Fruit fly (Drosophila melanogaster): ENCODE results near the gene CG34178.

CG34178 gene

DNA sequence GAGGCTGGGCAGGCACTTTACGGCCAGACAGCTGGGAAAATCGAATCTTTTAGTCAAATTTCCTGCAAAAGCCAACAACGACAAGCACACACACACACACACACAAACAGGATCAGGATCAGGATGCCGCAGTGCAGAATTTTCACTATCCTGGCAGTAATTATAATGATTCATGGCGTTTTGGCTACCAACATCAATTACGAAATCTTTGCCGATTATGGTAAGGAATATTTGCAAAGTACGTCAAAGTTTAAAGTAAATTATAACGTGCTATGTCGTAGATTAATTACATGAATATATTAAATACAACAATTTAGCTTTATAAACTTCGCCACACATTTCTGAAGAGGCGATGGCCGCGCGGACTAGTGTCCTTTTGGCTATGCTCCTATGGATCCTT is at the start of gene CG34178, which contains the start of gene CG34177:
CG34178 (plus strand) TSS at position 301 of the 400 bp plus-strand sequence.
CG34177 (plus strand) TSS at position 301 of the 400 bp plus-strand sequence.
- TF ChIP-seq psq (optimal IDR thresholded peaks at IDR 0.05) (no peak), Myc (optimal IDR thresholded peaks at IDR 0.05) (no peak), Sin3A (optimal IDR thresholded peaks at IDR 0.05) (no peak), insv (optimal IDR thresholded peaks at IDR 0.05) (no peak), h (optimal IDR thresholded peaks at IDR 0.05) (no peak), ttk (optimal IDR thresholded peaks at IDR 0.05) (no peak)

DNA sequence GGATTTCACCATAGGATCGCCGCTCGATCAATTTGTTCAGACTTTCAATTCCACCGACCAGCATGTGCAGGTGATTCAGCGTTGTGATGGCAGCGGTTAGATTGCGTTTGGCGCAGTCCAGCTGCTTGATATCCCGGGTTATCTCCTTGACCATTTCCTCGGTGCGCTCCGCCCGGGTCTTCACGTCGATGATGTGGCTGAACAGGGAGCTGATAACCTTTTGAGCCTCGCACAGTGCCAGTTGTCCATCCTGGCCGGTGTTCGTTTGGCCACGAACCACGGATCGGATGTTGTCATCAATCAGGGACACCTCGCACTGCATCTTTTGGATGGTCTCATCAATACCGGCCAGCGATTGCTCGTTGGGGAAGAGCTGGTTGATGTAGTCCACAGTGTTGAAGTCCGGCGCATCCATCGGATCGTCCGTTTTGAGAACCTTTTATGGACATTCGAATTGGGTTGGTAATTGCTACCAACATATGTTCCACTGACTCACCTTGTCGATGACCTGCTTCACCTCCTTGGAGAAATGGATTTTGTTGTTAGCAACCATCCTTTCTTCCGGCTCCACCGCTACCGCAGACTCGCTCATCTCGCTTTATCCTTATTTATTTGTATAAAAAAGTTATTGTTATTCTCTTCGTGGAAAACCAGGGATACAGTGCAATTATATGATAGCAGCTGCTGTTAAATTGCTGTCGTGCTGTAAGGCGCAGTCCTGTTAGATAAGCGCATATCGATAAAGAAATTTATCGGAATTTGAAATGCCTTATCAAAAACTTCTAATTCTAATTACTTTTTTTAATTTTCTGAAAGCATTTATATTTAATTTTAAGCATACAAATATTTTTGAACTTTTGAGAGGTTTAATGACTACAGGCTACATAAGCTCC is 48.1 kb upstream of the CG34178 start, which contains the start of gene Vps53:
Vps53 (minus strand) TSS at position 676 of the 893 bp plus-strand sequence.
- no peak for TF ChIP-seq Sin3A (optimal IDR thresholded peaks at IDR 0.05)
- TF ChIP-seq psq (optimal IDR thresholded peaks at IDR 0.05), result no peak
- no peak for TF ChIP-seq ttk (optimal IDR thresholded peaks at IDR 0.05)
- no peak for TF ChIP-seq Myc (optimal IDR thresholded peaks at IDR 0.05)
- no peak for TF ChIP-seq h (optimal IDR thresholded peaks at IDR 0.05)
- TF ChIP-seq insv (optimal IDR thresholded peaks at IDR 0.05), result no peak

DNA sequence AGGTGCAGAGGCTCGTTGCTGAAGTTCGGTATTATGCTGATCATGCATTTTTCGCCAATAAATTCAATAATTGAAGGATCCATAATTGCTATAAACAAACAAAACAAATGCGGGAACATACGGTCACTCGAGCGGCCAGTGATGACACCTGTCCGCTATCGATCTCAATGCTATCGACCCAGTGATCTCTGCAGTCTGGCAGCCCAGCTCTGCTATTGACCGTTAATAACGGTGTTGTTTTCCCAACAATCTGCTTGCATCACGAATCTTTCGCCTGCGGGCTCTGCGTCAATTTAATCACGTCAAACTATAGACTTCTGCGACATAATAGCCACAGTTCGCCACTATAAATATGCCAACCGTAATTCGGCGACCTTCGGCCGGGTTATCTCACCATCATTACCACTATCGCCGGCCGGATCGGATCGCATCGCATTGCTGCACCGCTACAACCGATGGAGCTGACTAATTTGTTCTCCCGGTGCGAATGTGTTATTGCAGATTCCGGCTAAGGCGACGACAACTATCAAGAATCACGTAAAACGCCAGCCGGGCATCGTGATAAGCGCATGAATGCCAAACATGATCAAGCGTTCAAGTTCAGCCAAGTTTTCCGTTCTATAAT is 46.7 kb upstream of the CG34178 start, which contains the start of gene Psf2:
Psf2 (minus strand) TSS at position 431 of the 625 bp plus-strand sequence.
- TF ChIP-seq ttk (optimal IDR thresholded peaks at IDR 0.05) (no peak), psq (optimal IDR thresholded peaks at IDR 0.05) (no peak), Sin3A (optimal IDR thresholded peaks at IDR 0.05) (no peak), Myc (optimal IDR thresholded peaks at IDR 0.05) (no peak), h (optimal IDR thresholded peaks at IDR 0.05) (no peak), insv (optimal IDR thresholded peaks at IDR 0.05) (no peak)

DNA sequence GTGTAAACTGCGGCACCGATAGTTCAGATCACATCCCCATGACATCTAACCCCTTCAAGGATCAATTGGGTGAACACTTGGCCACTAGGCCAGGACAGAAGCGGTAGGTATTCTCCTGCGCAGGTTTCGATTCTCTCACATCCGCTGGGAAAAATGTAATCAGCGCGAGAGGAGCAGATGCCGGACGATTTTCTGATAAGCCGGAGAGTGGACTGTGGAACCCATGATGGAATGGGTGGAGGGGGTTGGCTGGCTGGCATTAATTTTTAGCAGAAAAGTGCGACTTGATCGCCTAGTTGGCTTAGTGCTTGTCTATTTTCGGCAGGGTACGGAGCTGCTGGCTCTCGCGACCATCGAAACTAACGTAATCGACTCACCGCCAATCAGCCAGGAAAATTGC is 45.7 kb upstream of the CG34178 start, which contains the start of gene Tps1:
Tps1 (plus strand) TSS at position 301 of the 400 bp plus-strand sequence.
- no peak for TF ChIP-seq Sin3A (optimal IDR thresholded peaks at IDR 0.05)
- no peak for TF ChIP-seq psq (optimal IDR thresholded peaks at IDR 0.05)

DNA sequence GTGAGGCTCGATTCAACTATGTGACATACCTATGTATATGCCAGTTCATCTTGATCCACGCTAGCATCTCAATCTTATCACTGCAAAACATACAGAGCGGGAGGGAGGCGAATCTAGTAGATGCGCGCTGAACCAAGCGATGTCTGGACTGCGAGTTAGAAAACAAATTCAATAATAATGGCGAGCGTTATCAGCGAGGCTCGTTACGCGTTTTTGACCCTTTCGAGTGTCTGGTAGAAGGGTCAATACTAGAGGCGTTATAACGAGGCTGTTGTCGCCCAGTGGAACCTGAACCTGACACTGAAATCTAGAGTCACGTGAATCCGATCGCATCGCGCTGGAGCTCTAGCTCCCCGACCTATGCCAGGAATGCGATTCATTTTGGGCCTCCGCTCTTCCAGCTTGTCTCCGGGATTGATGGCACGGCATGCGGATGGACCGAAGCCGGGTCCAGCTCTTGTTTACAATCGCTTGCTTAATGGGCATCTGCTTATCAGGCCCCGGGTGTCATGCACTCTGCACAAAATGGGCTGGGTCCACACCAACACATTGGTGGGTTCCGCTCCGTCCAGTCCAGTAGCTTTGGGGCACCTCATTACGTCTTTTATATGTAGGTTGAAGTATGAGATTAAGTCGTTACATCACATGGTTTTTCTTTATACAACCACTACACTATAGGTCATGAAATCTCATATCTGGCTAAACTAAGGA is 44.1 kb upstream of the CG34178 start:
- no peak for TF ChIP-seq insv (optimal IDR thresholded peaks at IDR 0.05)
- no peak for TF ChIP-seq psq (optimal IDR thresholded peaks at IDR 0.05)
- TF ChIP-seq Sin3A (optimal IDR thresholded peaks at IDR 0.05), result no peak
- TF ChIP-seq Myc (optimal IDR thresholded peaks at IDR 0.05), result no peak
- no peak for TF ChIP-seq h (optimal IDR thresholded peaks at IDR 0.05)
- TF ChIP-seq ttk (optimal IDR thresholded peaks at IDR 0.05), result no peak

DNA sequence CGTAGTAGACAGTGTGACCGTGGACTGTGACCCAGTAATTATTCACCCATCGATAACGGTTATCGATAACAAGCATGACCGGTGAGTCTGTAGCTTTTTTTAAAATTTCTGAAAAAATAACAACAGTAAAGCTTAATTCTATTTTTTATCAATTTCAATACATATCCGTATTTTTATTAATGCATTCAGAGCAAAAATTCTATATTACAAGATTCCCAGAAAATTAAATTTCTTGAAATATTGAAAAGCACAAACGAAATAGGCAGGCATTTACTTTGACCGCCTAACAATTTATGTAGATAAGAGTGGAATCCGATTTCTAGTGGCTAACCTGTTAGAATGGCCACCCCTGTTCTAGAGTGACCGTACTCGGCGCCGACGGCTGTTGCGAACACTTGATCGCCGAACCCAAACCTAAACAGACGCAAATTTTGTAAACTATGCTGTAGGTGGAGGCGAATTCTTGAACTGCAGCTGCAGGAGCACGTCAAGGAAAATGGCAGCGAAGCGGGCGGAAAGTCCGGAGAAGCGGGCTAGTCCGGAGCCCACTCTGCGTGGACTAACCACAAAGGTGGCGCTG is 39.8 kb upstream of the CG34178 start, which contains the start of gene CG3652:
CG3652 (minus strand) TSS at position 35 of the 580 bp plus-strand sequence.
- no peak for TF ChIP-seq psq (optimal IDR thresholded peaks at IDR 0.05)
- TF ChIP-seq h (optimal IDR thresholded peaks at IDR 0.05), result no peak
- TF ChIP-seq insv (optimal IDR thresholded peaks at IDR 0.05), result no peak
- TF ChIP-seq Myc (optimal IDR thresholded peaks at IDR 0.05), result no peak
- no peak for TF ChIP-seq Sin3A (optimal IDR thresholded peaks at IDR 0.05)
- no peak for TF ChIP-seq ttk (optimal IDR thresholded peaks at IDR 0.05)

DNA sequence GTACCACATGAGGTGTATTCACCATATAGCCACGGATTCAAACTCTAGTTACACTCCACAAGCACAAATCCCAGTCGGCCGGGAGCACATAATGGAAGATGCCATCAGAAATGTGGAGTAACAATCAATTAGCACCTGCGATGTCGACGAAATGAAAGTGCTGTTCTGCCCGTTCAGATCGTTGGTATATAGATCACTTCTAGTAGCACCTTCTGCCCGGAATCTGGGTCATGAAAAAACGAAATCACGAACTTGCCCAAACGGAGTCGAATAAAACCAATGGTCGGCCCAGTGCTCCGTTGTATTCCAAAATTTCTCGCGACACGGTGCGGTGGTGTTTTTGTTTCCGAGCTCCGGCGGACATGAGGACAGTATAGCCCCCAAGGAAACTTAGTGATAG is 33.1 kb upstream of the CG34178 start, which contains the start of gene CG33003:
CG33003 (plus strand) TSS at position 301 of the 400 bp plus-strand sequence.
- TF ChIP-seq Sin3A (optimal IDR thresholded peaks at IDR 0.05) (no peak), ttk (optimal IDR thresholded peaks at IDR 0.05) (no peak), Myc (optimal IDR thresholded peaks at IDR 0.05) (no peak), psq (optimal IDR thresholded peaks at IDR 0.05) (no peak), h (optimal IDR thresholded peaks at IDR 0.05) (no peak), insv (optimal IDR thresholded peaks at IDR 0.05) (no peak)

DNA sequence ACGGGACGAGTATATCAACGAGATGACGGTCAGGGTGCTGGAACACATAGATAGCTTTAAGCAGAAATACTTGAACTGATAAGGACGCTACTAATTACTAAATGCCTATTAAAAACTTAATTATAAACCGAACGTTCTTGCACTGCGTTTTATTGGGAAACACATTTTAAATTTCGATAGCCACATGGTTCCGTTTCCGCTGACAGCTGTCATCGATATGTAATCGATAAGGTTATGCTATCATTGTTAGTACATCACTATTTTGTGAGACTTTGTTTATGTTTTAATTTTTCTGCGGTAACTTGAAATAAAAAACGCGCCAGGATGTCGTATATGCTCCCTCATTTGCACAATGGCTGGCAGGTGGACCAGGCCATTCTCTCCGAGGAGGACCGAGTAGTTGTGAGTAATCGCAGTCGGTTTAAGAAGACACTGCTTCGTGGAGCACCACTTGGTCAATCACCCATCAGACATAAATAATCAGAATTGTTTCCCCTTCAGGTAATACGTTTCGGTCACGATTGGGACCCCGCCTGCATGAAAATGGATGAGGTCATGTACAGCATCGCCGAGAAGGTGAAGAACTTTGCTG is 30.6 kb upstream of the CG34178 start, which contains the start of gene Dim1:
Dim1 (plus strand) TSS at position 239 of the 592 bp plus-strand sequence.
- no peak for TF ChIP-seq insv (optimal IDR thresholded peaks at IDR 0.05)
- TF ChIP-seq psq (optimal IDR thresholded peaks at IDR 0.05), result no peak
- no peak for TF ChIP-seq Myc (optimal IDR thresholded peaks at IDR 0.05)
- TF ChIP-seq Sin3A (optimal IDR thresholded peaks at IDR 0.05), result no peak
- TF ChIP-seq h (optimal IDR thresholded peaks at IDR 0.05), result no peak
- TF ChIP-seq ttk (optimal IDR thresholded peaks at IDR 0.05), result no peak

DNA sequence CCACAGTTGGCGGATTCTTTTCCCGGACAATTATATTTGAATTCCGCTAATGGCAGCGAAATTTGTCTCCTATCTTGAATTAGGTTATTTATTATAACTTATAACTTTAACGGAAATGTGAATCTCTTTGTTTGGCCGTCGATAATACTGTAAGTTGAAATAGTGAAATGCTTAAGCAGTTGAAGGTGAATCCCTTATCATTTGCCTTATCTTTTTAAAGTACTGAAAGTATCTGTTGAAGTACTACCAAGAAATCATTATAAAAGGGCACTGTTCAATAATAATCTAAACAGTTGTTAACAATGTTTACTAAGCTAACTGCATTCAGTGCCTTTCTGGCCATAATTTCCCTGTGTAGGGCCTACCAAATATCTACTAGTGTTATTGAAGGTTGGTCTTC is 22.9 kb upstream of the CG34178 start, which contains the start of gene CG43055:
CG43055 (plus strand) TSS at position 301 of the 400 bp plus-strand sequence.
- TF ChIP-seq psq (optimal IDR thresholded peaks at IDR 0.05), result no peak
- no peak for TF ChIP-seq Myc (optimal IDR thresholded peaks at IDR 0.05)
- TF ChIP-seq h (optimal IDR thresholded peaks at IDR 0.05), result no peak
- TF ChIP-seq ttk (optimal IDR thresholded peaks at IDR 0.05), result no peak
- TF ChIP-seq insv (optimal IDR thresholded peaks at IDR 0.05), result no peak
- no peak for TF ChIP-seq Sin3A (optimal IDR thresholded peaks at IDR 0.05)

DNA sequence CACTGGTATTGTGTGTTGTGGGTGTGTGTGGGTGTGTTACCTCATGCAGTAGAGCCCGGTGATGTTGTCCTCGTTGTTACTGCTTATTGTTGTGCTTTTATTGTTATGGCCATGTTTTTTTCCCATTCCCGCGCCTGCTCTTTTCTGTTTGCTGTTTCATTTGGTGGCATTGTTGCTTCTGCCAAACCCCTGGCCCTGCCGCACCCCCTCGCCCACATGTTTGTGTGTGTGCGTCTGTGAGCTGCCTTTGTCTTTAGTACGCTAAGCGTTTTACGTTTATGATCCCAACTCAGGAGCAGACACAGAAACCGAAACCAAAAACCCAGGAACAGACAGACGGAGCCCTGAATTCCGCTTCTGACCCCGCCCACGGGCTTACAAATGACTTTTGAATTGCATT is 19.6 kb upstream of the CG34178 start:
- TF ChIP-seq insv (optimal IDR thresholded peaks at IDR 0.05) (no peak), ttk (optimal IDR thresholded peaks at IDR 0.05) (no peak), psq (optimal IDR thresholded peaks at IDR 0.05) (no peak), Sin3A (optimal IDR thresholded peaks at IDR 0.05) (no peak), Myc (optimal IDR thresholded peaks at IDR 0.05) (no peak), h (optimal IDR thresholded peaks at IDR 0.05) (no peak)

DNA sequence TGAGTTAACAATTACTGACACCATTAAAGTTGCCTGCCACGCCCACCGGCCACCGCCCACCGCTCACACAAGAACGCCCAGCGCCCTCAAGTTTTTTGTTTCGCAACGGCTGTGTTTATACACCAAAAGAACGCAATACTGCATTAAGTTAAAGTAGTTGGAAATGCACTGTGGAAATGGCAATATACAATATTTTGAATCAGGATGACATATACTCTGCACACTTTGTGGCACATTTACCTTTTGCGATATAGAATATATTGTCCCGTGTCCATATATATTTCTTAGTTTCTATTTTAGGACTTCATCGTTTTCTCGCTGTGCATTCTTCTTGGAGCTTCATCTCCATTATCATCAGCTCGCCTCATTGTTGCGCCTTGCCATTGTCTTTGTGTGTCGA is 17.6 kb upstream of the CG34178 start:
- no peak for TF ChIP-seq Sin3A (optimal IDR thresholded peaks at IDR 0.05)
- TF ChIP-seq ttk (optimal IDR thresholded peaks at IDR 0.05), result no peak
- TF ChIP-seq psq (optimal IDR thresholded peaks at IDR 0.05), result no peak
- TF ChIP-seq h (optimal IDR thresholded peaks at IDR 0.05), result no peak
- TF ChIP-seq Myc (optimal IDR thresholded peaks at IDR 0.05), result no peak
- no peak for TF ChIP-seq insv (optimal IDR thresholded peaks at IDR 0.05)
